Fruit fly (Drosophila melanogaster): ENCODE measurements around the gene CG42788.

dm6 chr3R:15128646-15129429, 2.9 kb downstream of the CG42788 start:
- TF ChIP-seq Dll (GFP tag; IDR thresholded peaks at IDR 0.05; ENCODE audit: partially characterized antibody) (no peak), sim (GFP tag; IDR thresholded peaks at IDR 0.05) (no peak), Kr (GFP tag; optimal IDR thresholded peaks at IDR 0.05) (no peak), CG6654 (GFP tag; optimal IDR thresholded peaks at IDR 0.05) (no peak), Gug (GFP tag; IDR thresholded peaks at IDR 0.05) (no peak)
